Worm (Caenorhabditis elegans) whole organism, L1 larva: ENCODE results near the gene ntl-2.

Source experiments
- aha-1 ChIP-seq: fragments of 150-350 bp; optimal IDR thresholded peaks from 2 replicates; lab custom pipeline; 2014; ENCODE audit warnings: missing biosample characterization, missing genetic modification characterization
- ceh-82 ChIP-seq, 3 experiments: fragments of 150-350 bp in 1 of 3; sonication (generic microtip) in 2 of 3; optimal IDR thresholded peaks; 2 replicates each; lab custom pipeline; 2014 to 2017; ENCODE audit warnings: missing biosample characterization in 3 of 3, missing genetic modification characterization in 3 of 3
- elt-3 ChIP-seq, 6 experiments: fragments of 150-350 bp in 1 of 6; sonication (generic microtip); optimal IDR thresholded peaks; 2 replicates each; lab custom pipeline; 2017 to 2018; ENCODE audit warnings: missing biosample characterization in 6 of 6, missing genetic modification characterization in 6 of 6, inconsistent platforms in 1 of 6
- fkh-4 ChIP-seq: sonication (generic microtip); optimal IDR thresholded peaks from 2 replicates; lab custom pipeline; 2016; ENCODE audit warnings: missing compliant biosample characterization, missing genetic modification characterization, borderline replicate concordance
- hpl-2 ChIP-seq: fragments of 150-350 bp; optimal IDR thresholded peaks from 2 replicates; lab custom pipeline; 2014; ENCODE audit warnings: missing biosample characterization, missing genetic modification reagents, missing genetic modification characterization
- lir-3 ChIP-seq: sonication (generic microtip); optimal IDR thresholded peaks from 2 replicates; lab custom pipeline; 2016; ENCODE audit warnings: mild to moderate bottlenecking, missing genetic modification characterization, moderate library complexity, missing compliant biosample characterization; ENCODE audit not compliant: poor library complexity
- nhr-11 ChIP-seq: fragments of 150-350 bp; optimal IDR thresholded peaks from 2 replicates; lab custom pipeline; 2014; ENCODE audit warnings: missing biosample characterization, missing genetic modification characterization
- nhr-28 ChIP-seq: fragments of 150-350 bp; optimal IDR thresholded peaks from 2 replicates; lab custom pipeline; 2014; ENCODE audit warnings: missing biosample characterization, missing genetic modification characterization
- nhr-90 ChIP-seq: sonication (generic microtip); optimal IDR thresholded peaks from 2 replicates; lab custom pipeline; 2016; ENCODE audit warnings: mild to moderate bottlenecking, missing genetic modification characterization, missing compliant biosample characterization; ENCODE audit not compliant: poor library complexity
- snu-23 ChIP-seq: sonication (generic microtip); optimal IDR thresholded peaks from 2 replicates; lab custom pipeline; 2016; ENCODE audit warnings: missing genetic modification characterization, missing compliant biosample characterization
- zag-1 ChIP-seq: fragments of 150-350 bp; optimal IDR thresholded peaks from 2 replicates; lab custom pipeline; 2014; ENCODE audit warnings: missing biosample characterization, missing genetic modification characterization

DNA sequence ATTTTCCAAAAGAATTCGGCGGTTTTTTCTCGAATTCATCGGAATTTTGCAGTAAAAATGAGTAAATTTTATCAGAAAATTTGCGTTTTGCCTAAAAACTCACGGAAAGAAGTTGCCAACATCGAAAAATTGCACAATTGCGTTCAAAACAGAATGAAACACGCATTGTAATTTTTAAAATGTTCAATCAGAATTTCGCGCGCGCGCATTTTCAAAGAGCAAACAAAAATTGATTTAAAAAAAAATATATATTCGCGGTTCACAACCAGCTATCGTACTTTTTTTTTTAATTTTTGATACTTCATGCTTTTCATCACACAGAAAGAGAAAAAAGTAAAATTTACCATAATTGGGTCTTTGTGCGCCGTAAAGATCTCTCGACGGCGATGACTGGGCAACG, 1.4 kb downstream of the ntl-2 start:
- no peak for TF ChIP-seq fkh-4 (tag; lab: Kevin White, UChicago)
- no peak for TF ChIP-seq nhr-11
- no peak for TF ChIP-seq hpl-2 (GFP tag; lab: Kevin White, UChicago)
- TF ChIP-seq snu-23 (GFP tag; lab: Kevin White, UChicago), result no peak
- no peak for TF ChIP-seq aha-1 (tag; lab: Kevin White, UChicago)
- no peak for TF ChIP-seq zag-1 (tag; lab: Kevin White, UChicago)
- TF ChIP-seq lir-3, result no peak
- TF ChIP-seq ceh-82 (tag; optimal IDR thresholded peaks at IDR 0.05; lab: Kevin White, UChicago), result no peak
- TF ChIP-seq nhr-90 (tag; lab: Kevin White, UChicago), result no peak
- TF ChIP-seq elt-3 (tag; optimal IDR thresholded peaks at IDR 0.05; lab: Kevin White, UChicago), result no peak
- no peak for TF ChIP-seq nhr-28 (tag; lab: Kevin White, UChicago)
